Worm (Caenorhabditis elegans): Measurements from ENCODE around the gene imp-3.

The imp-3 gene

DNA sequence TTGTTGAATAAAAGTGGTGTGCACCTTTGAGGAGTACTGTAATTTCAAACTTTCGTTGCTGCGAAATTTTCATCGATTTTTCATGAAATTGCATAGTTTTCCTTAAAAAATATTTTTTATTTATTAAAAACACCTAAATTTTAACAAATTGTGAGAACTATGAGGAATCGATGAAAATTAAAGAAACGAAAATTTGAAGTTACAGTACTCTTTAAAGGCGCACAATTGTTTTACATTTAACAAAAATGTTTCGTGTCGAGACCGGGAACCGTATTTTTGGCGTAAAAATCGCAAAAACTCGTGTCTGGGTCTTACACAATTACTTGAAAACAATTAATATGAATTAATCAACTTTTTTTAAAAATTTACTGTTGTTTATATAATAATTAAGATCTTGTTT lies 19.3 kb downstream of the imp-3 start, which contains the start of gene rdl-1:
rdl-1 (minus strand) TSS at position 101 of the 400 bp plus-strand sequence.
- TF ChIP-seq fos-1 (tag; optimal IDR thresholded peaks at IDR 0.05), result no peak
- TF ChIP-seq ztf-4 (tag; optimal IDR thresholded peaks at IDR 0.05), result no peak
- TF ChIP-seq nhr-77 (tag; optimal IDR thresholded peaks at IDR 0.05), result no peak
- no peak for TF ChIP-seq ztf-1 (GFP tag; conservative IDR thresholded peaks at IDR 0.05)
- TF ChIP-seq lin-11 (tag; optimal IDR thresholded peaks at IDR 0.05), result no peak
- no peak for TF ChIP-seq dmd-4 (tag; optimal IDR thresholded peaks at IDR 0.05)
- TF ChIP-seq ztf-11 (tag; optimal IDR thresholded peaks at IDR 0.05), result no peak
- no peak for TF ChIP-seq F13H6.1 (tag; optimal IDR thresholded peaks at IDR 0.05)
- TF ChIP-seq mab-5 (tag; optimal IDR thresholded peaks at IDR 0.05), result no peak
- TF ChIP-seq crh-2 (tag; optimal IDR thresholded peaks at IDR 0.05), result no peak
- TF ChIP-seq blmp-1 (tag; optimal IDR thresholded peaks at IDR 0.05; ENCODE audit: insufficient read depth), result no peak
- no peak for TF ChIP-seq nhr-237 (tag; optimal IDR thresholded peaks at IDR 0.05)
- no peak for TF ChIP-seq sem-4 (tag; optimal IDR thresholded peaks at IDR 0.05)
- TF ChIP-seq lsy-2 (tag; optimal IDR thresholded peaks at IDR 0.05), result no peak
- no peak for TF ChIP-seq snpc-4 (tag; optimal IDR thresholded peaks at IDR 0.05)

DNA sequence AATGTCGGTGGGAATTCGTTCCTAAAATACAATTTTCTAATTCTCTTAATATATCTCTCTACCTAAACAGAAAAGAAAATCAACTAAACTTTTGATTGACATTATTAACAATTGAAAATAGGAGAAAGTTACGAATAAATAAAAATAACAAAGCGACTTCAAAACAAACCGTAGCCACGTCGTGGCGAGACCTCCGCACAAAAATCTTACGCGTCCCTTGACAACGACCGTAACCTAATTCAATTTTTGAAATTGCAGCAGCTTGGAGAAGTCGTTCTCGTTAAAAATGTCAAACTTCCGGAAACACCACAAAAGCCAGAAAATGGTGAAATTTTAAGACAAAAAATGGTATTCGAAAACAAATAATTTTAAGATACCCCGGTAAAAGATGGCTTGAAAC lies 25.1 kb downstream of the imp-3 start:
- no peak for TF ChIP-seq nhr-12 (tag; optimal IDR thresholded peaks at IDR 0.05)
- TF ChIP-seq unc-39 (tag; optimal IDR thresholded peaks at IDR 0.05), result no peak

DNA sequence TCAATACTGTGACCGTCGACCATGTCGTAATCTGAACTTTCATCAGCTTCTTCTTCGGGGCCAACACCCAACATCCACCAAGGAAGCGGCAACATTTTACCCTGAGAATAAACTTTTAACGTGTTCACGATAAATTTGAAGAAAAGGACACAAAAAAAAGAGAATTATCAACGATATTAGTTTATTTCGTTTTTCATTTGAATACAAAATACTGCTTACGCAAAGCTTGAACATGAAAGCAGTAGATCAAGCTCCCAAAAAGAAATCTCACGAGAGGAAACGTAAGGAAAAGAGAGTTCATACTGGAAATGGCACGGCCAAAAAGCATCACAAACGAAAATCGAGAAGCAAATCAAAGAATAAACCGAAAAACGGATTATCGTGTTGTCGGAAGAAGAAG lies 25.7 kb downstream of the imp-3 start, which contains the start of the genes C46A5.6 and C46A5.1:
C46A5.6 (minus strand) TSS at position 101 of the 400 bp plus-strand sequence.
C46A5.1 (plus strand) TSS at position 184 of the 400 bp plus-strand sequence.
- no peak for TF ChIP-seq ztf-4 (tag; optimal IDR thresholded peaks at IDR 0.05)

DNA sequence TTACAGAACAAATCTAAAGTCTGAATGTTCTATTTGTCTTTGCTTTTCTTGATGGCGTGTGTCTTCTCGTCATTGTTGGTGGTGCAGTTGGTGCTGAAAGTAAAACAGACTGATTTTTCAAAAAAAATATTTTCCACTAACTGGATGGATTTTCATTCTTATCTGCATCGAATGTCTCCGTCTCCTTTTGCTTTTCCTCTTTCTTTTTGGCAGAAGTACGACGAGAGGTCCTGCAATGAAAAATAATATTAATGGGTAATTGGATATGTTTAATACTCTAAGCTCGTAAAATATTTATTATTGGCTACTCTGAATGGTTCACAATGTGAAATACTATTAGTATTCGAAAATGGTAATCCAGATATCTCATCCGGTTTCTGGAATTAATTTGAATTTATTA lies 29.3 kb downstream of the imp-3 start, which contains the start of gene del-7:
del-7 (plus strand) TSS at position 301 of the 400 bp plus-strand sequence.
- TF ChIP-seq Y55F3AM.14 (GFP tag; optimal IDR thresholded peaks at IDR 0.05) (no peak), nhr-129 (tag; optimal IDR thresholded peaks at IDR 0.05) (no peak), ceh-82 (tag; optimal IDR thresholded peaks at IDR 0.05) (no peak), blmp-1 (tag; optimal IDR thresholded peaks at IDR 0.05; ENCODE audit: insufficient read depth) (no peak), fos-1 (tag; optimal IDR thresholded peaks at IDR 0.05) (no peak), sma-3 (GFP tag; optimal IDR thresholded peaks at IDR 0.05) (no peak)

DNA sequence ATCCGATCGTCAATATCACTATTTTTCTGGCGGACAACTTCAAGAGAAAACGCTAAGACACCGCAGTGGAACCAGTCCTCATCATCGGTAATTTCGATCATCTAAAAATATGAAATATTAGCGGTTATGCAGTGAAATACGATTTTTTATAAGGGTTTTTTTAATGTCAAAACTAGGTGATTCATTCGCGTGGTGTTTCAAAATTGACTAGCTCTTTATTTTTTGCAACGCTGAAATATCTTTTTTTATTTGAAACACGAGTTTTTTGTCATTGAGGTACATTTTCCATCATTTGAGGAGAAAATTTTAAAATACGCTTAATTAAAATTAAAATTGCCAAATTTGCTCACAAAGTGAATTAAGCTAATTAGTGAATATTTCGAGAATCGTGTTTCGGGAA lies 29.9 kb downstream of the imp-3 start, which contains the start of gene dsb-3:
dsb-3 (minus strand) TSS at position 101 of the 400 bp plus-strand sequence.
- no peak for TF ChIP-seq zag-1 (tag; optimal IDR thresholded peaks at IDR 0.05)
- no peak for TF ChIP-seq egl-27 (tag; optimal IDR thresholded peaks at IDR 0.05)
- TF ChIP-seq Y55F3AM.14 (GFP tag; optimal IDR thresholded peaks at IDR 0.05), result no peak
- no peak for TF ChIP-seq snpc-4 (tag; optimal IDR thresholded peaks at IDR 0.05)
- no peak for TF ChIP-seq ZK546.5 (tag; optimal IDR thresholded peaks at IDR 0.05)
- no peak for TF ChIP-seq lin-39 (tag; optimal IDR thresholded peaks at IDR 0.05)
- no peak for TF ChIP-seq unc-62 (GFP tag; optimal IDR thresholded peaks at IDR 0.05)
- TF ChIP-seq dmd-4 (tag; optimal IDR thresholded peaks at IDR 0.05), result no peak
- no peak for TF ChIP-seq nhr-6 (tag; optimal IDR thresholded peaks at IDR 0.05)
- no peak for TF ChIP-seq unc-39 (tag; optimal IDR thresholded peaks at IDR 0.05)
- TF ChIP-seq nhr-10 (tag; optimal IDR thresholded peaks at IDR 0.05), result no peak
- TF ChIP-seq sem-4 (tag; optimal IDR thresholded peaks at IDR 0.05), result no peak

DNA sequence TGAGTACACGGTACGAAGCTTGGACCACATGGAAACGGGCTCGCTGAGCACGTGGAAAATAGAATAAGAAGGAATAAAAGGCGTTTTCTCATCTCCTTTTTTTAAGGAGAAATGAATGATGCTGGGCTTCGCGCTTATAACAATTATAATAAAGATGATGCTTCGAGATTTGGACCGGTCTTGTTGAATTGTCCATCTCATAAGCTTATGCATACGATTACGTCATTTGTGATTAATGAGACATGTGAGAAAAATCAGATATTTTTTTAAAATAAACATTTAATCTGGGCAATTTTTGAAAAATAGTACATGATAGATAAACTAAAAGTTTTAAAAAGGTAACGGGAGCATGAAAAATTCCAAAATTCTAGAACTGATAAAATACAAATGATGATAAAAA lies 32.2 kb downstream of the imp-3 start, which contains the start of gene C46A5.4:
C46A5.4 (minus strand) TSS at position 101 of the 400 bp plus-strand sequence.
- no peak for TF ChIP-seq skn-1 (tag; optimal IDR thresholded peaks at IDR 0.05)
- TF ChIP-seq ceh-82 (tag; optimal IDR thresholded peaks at IDR 0.05), result no peak

DNA sequence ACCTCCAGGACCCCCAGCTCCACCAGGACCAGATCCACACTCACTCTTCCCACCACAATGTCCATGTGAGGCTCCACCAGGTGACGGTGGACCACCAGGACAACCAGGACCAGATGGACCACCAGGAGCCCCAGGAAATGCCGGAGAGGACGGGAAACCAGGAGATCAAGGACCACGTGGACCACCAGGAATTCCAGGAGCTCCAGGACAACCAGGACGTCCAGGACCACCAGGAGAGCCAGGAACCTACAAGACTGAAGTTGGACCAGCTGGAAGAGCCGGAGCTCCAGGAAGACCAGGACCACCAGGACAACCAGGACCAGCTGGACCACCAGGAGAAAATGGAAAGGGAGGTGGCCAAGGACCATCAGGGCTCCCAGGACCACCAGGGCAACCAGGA lies 35.3 kb downstream of the imp-3 start:
- TF ChIP-seq mab-5 (tag; optimal IDR thresholded peaks at IDR 0.05), result no peak
- no peak for TF ChIP-seq R02D3.7 (tag; optimal IDR thresholded peaks at IDR 0.05)
- no peak for TF ChIP-seq unc-62 (GFP tag; optimal IDR thresholded peaks at IDR 0.05)
